Worm (Caenorhabditis elegans) whole organism, L4 larva: ENCODE results near the gene C05D11.13.

Source experiments
- madf-9 ChIP-seq: fragments of 200-800 bp; sonication (Bioruptor generic); conservative IDR thresholded peaks from 2 replicates; pipeline ENCODE4 v1.3.6; 2022; ENCODE audit warnings: missing genetic modification reagents, missing genetic modification characterization, missing compliant biosample characterization
- zip-11 ChIP-seq: fragments of 200-800 bp; sonication (Bioruptor generic); IDR thresholded peaks from 2 replicates; pipeline ENCODE4 v1.3.6; 2022; ENCODE audit warnings: missing genetic modification characterization, missing compliant biosample characterization

DNA sequence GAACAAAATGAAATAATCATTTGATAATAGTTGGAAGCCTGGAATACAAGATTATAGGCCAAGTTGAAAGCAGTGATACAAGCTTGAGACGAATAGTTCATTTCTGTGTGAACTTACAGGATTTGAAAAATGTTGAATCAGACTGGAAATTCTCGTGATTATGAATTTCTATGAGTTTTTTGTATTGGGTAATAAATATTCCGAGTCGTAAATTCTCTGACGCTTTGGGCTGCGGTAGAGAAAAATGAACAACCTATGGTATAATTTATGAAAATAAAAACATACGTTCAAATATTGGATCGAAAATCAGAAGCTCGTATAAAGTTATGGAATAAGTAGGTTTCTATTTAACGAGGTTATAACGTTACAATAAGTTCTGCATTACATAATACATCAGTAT is 48.4 kb upstream of the C05D11.13 start, which contains the start of gene srb-11:
- TF ChIP-seq madf-9 (GFP tag; lab: Robert Waterston, UW) (no peak), zip-11 (no peak)
